Worm (Caenorhabditis elegans): ENCODE results near the gene F40G9.5.

The F40G9.5 gene

ce11 chrIII:182080-182479, 1.0 kb downstream of the F40G9.5 start, which contains the start of gene F40G9.15:
TSS of gene F40G9.15 (plus strand) at chrIII:182380.
- TF ChIP-seq lim-6 (tag; optimal IDR thresholded peaks at IDR 0.05) (no peak), pax-1 (tag; optimal IDR thresholded peaks at IDR 0.05) (no peak), mec-3 (tag; optimal IDR thresholded peaks at IDR 0.05; ENCODE audit: borderline replicate concordance) (no peak)

- peak; percentile 70 for TF ChIP-seq elt-2 (tag; optimal IDR thresholded peaks at IDR 0.05)
- TF ChIP-seq T23F11.4 (GFP tag; optimal IDR thresholded peaks at IDR 0.05) = no peak
Observed at ce11 chrIII:183072-183471, 2.0 kb downstream of the F40G9.5 start.

ce11 chrIII:184335-184734, 3.3 kb downstream of the F40G9.5 start:
- no peak for TF ChIP-seq ceh-14 (tag; optimal IDR thresholded peaks at IDR 0.05)
- TF ChIP-seq unc-42 (tag; optimal IDR thresholded peaks at IDR 0.05) = no peak
- TF ChIP-seq ceh-34 (tag; optimal IDR thresholded peaks at IDR 0.05) = no peak
- TF ChIP-seq syd-9 (tag; optimal IDR thresholded peaks at IDR 0.05) = no peak
- no peak for TF ChIP-seq pha-2 (tag; optimal IDR thresholded peaks at IDR 0.05)
- TF ChIP-seq ahr-1 (tag; optimal IDR thresholded peaks at IDR 0.05) = no peak
- no peak for TF ChIP-seq unc-86 (tag; optimal IDR thresholded peaks at IDR 0.05)
- TF ChIP-seq ceh-48 (tag; optimal IDR thresholded peaks at IDR 0.05) = no peak
- no peak for TF ChIP-seq ceh-24 (tag; optimal IDR thresholded peaks at IDR 0.05)
- no peak for TF ChIP-seq sox-2 (GFP tag; IDR thresholded peaks at IDR 0.05)
- no peak for TF ChIP-seq fkh-10 (GFP tag; optimal IDR thresholded peaks at IDR 0.05)
- TF ChIP-seq ceh-19 (GFP tag; optimal IDR thresholded peaks at IDR 0.05) = no peak
- TF ChIP-seq ceh-22 (tag; optimal IDR thresholded peaks at IDR 0.05) = no peak
- no peak for TF ChIP-seq Y22D7AL.16 (tag; optimal IDR thresholded peaks at IDR 0.05)
- TF ChIP-seq hlh-15 (tag; optimal IDR thresholded peaks at IDR 0.05) = no peak
- no peak for TF ChIP-seq hlh-6 (tag; optimal IDR thresholded peaks at IDR 0.05)
- no peak for TF ChIP-seq lim-6 (tag; optimal IDR thresholded peaks at IDR 0.05)
- TF ChIP-seq C08G9.2 (tag; optimal IDR thresholded peaks at IDR 0.05) = no peak
- no peak for TF ChIP-seq hlh-13 (GFP tag; optimal IDR thresholded peaks at IDR 0.05)
- no peak for TF ChIP-seq tbx-2 (tag; optimal IDR thresholded peaks at IDR 0.05)

- TF ChIP-seq hlh-13 (GFP tag; optimal IDR thresholded peaks at IDR 0.05) (no peak), T23F11.4 (GFP tag; optimal IDR thresholded peaks at IDR 0.05) (no peak), gmeb-2 (tag; optimal IDR thresholded peaks at IDR 0.05) (no peak), ceh-14 (tag; optimal IDR thresholded peaks at IDR 0.05) (no peak), ceh-19 (GFP tag; optimal IDR thresholded peaks at IDR 0.05) (no peak)
Observed at ce11 chrIII:187829-188228, 6.8 kb downstream of the F40G9.5 start, which contains the start of gene mxl-2. TSS of gene mxl-2 (minus strand) at chrIII:188131.

ce11 chrIII:188426-188888, 7.4 kb downstream of the F40G9.5 start, which contains the start of gene ubc-20:
TSS of gene ubc-20 (plus strand) at chrIII:188838.
- no peak for TF ChIP-seq C08G9.2 (tag; optimal IDR thresholded peaks at IDR 0.05)
- no peak for TF ChIP-seq pros-1 (tag; optimal IDR thresholded peaks at IDR 0.05)
- TF ChIP-seq ceh-48 (tag; optimal IDR thresholded peaks at IDR 0.05) = peak; percentile 53
- no peak for TF ChIP-seq pat-9 (tag; optimal IDR thresholded peaks at IDR 0.05)
- TF ChIP-seq hlh-8 (tag; optimal IDR thresholded peaks at IDR 0.05) = no peak
- no peak for TF ChIP-seq ceh-45 (GFP tag; IDR thresholded peaks at IDR 0.05)
- no peak for TF ChIP-seq hlh-15 (tag; optimal IDR thresholded peaks at IDR 0.05)

- TF ChIP-seq K09A11.1 (tag; optimal IDR thresholded peaks at IDR 0.05; ENCODE audit: insufficient read depth) = no peak
Observed at ce11 chrIII:189280-189679, 8.2 kb downstream of the F40G9.5 start.

ce11 chrIII:190686-191085, 9.6 kb downstream of the F40G9.5 start, which contains the start of gene cox-17:
TSS of gene cox-17 (plus strand) at chrIII:190986.
- TF ChIP-seq syd-9 (tag; optimal IDR thresholded peaks at IDR 0.05) (no peak), ceh-24 (tag; optimal IDR thresholded peaks at IDR 0.05) (no peak)
